Worm (Caenorhabditis elegans) whole organism, late embryonic: ENCODE measurements around the gene R13H4.5.

Experiments used
- fkh-10 ChIP-seq: fragments of 150-350 bp; optimal IDR thresholded peaks from 2 replicates; lab custom pipeline; 2014; ENCODE audit warnings: missing biosample characterization, missing genetic modification reagents, missing genetic modification characterization
- hlh-6 ChIP-seq: sonication (generic microtip); optimal IDR thresholded peaks from 2 replicates; lab custom pipeline; 2016; ENCODE audit warnings: missing genotype, missing genetic modification characterization, missing compliant biosample characterization
- hlh-8 ChIP-seq: sonication (generic microtip); optimal IDR thresholded peaks from 2 replicates; lab custom pipeline; 2016; ENCODE audit warnings: missing genotype, missing genetic modification characterization, missing compliant biosample characterization
- nhr-11 ChIP-seq: fragments of 150-350 bp; optimal IDR thresholded peaks from 2 replicates; lab custom pipeline; 2014; ENCODE audit warnings: missing biosample characterization, missing genetic modification characterization

ce11 chrV:11853723-11854122, 6.8 kb upstream of the R13H4.5 start:
- TF ChIP-seq hlh-8 (tag; lab: Kevin White, UChicago) (no peak), fkh-10 (GFP tag; lab: Kevin White, UChicago) (no peak), nhr-11 (tag; lab: Kevin White, UChicago) (no peak), hlh-6 (tag; lab: Kevin White, UChicago) (no peak)
